Worm (Caenorhabditis elegans) whole organism, young adult: ENCODE data around the gene srw-56.

Source experiments
- B0261.1 ChIP-seq: sonication (generic microtip); optimal IDR thresholded peaks from 2 replicates; lab custom pipeline; 2016; ENCODE audit warnings: mild to moderate bottlenecking, missing genetic modification characterization, moderate library complexity, missing compliant biosample characterization
- D2030.7 ChIP-seq: fragments of 200-800 bp; sonication (Bioruptor generic); IDR thresholded peaks from 2 replicates; pipeline ENCODE4 v1.3.6; 2022; ENCODE audit warnings: missing genetic modification reagents, missing genetic modification characterization, missing compliant biosample characterization
- F10E7.11 ChIP-seq: sonication (generic microtip); optimal IDR thresholded peaks from 2 replicates; lab custom pipeline; 2017; ENCODE audit warnings: mild to moderate bottlenecking, missing genetic modification characterization, moderate library complexity, missing compliant biosample characterization
- F22D6.2 ChIP-seq: sonication (generic microtip); optimal IDR thresholded peaks from 2 replicates; lab custom pipeline; 2016; ENCODE audit warnings: mild to moderate bottlenecking, missing genetic modification characterization, missing compliant biosample characterization
- F23B12.7 ChIP-seq: sonication (generic microtip); optimal IDR thresholded peaks from 2 replicates; lab custom pipeline; 2017; ENCODE audit warnings: missing genetic modification characterization, mild to moderate bottlenecking, missing compliant biosample characterization, antibody characterized with exemption, moderate library complexity; ENCODE audit not compliant: insufficient read depth
- F33H1.4 ChIP-seq: fragments of 200-800 bp; sonication (Bioruptor generic); IDR thresholded peaks from 2 replicates; pipeline ENCODE4 v1.3.6; 2022; ENCODE audit warnings: missing genetic modification reagents, missing genetic modification characterization, missing compliant biosample characterization
- F39B2.1 ChIP-seq: fragments of 200-800 bp; sonication (Bioruptor generic); IDR thresholded peaks from 2 replicates; pipeline ENCODE4 v1.3.6; 2022; ENCODE audit warnings: missing genetic modification reagents, missing genetic modification characterization, missing compliant biosample characterization
- F52B5.7 ChIP-seq: sonication (generic microtip); optimal IDR thresholded peaks from 2 replicates; lab custom pipeline; 2016; ENCODE audit warnings: mild to moderate bottlenecking, missing genetic modification characterization, missing compliant biosample characterization
- K11D2.4 ChIP-seq: fragments of 200-800 bp; sonication (Bioruptor generic); IDR thresholded peaks from 2 replicates; pipeline ENCODE4 v1.3.6; 2022; ENCODE audit warnings: missing genetic modification reagents, missing genetic modification characterization, missing compliant biosample characterization
- Y53G8AR.9 ChIP-seq: fragments of 200-800 bp; sonication (Bioruptor generic); conservative IDR thresholded peaks from 2 replicates; pipeline ENCODE4 v1.3.6; 2022; ENCODE audit warnings: missing genetic modification reagents, missing genetic modification characterization, missing compliant biosample characterization
- Y95B8A.8 ChIP-seq: fragments of 200-800 bp; sonication (Bioruptor generic); IDR thresholded peaks from 2 replicates; pipeline ENCODE4 v1.3.6; 2022; ENCODE audit warnings: missing genetic modification reagents, missing genetic modification characterization, missing compliant biosample characterization
- akir-1 ChIP-seq: fragments of 200-800 bp; sonication (Bioruptor generic); optimal IDR thresholded peaks from 2 replicates; lab custom pipeline; 2018; ENCODE audit warnings: mild to moderate bottlenecking, missing genetic modification characterization, moderate library complexity, missing compliant biosample characterization
- ama-1 ChIP-seq, 3 experiments: fragments of 150-350 bp in 1 of 3; sonication (generic microtip) in 2 of 3; optimal IDR thresholded peaks; 2 replicates each; lab custom pipeline; 2014 to 2018; ENCODE audit warnings: missing biosample characterization in 2 of 3, missing genetic modification characterization in 2 of 3, missing genetic modification reagents in 2 of 3
- aptf-3 ChIP-seq: fragments of 200-800 bp; sonication (Bioruptor generic); IDR thresholded peaks from 2 replicates; pipeline ENCODE4 v1.3.6; 2022; ENCODE audit warnings: missing genetic modification characterization, missing compliant biosample characterization
- atf-7 ChIP-seq: sonication (generic microtip); optimal IDR thresholded peaks from 2 replicates; lab custom pipeline; 2017; ENCODE audit warnings: mild to moderate bottlenecking, missing genetic modification characterization, missing compliant biosample characterization
- ccch-3 ChIP-seq: fragments of 200-800 bp; sonication (Bioruptor generic); optimal IDR thresholded peaks from 2 replicates; lab custom pipeline; 2018; ENCODE audit warnings: mild to moderate bottlenecking, missing genetic modification characterization, missing compliant biosample characterization
- ceh-58 ChIP-seq: fragments of 200-800 bp; sonication (Bioruptor generic); IDR thresholded peaks from 2 replicates; pipeline ENCODE4 v1.3.6; 2022; ENCODE audit warnings: missing genetic modification characterization, missing compliant biosample characterization
- ceh-79 ChIP-seq: sonication (generic microtip); optimal IDR thresholded peaks from 2 replicates; lab custom pipeline; 2017; ENCODE audit warnings: mild to moderate bottlenecking, missing genetic modification characterization, missing compliant biosample characterization
- die-1 ChIP-seq: sonication (generic microtip); optimal IDR thresholded peaks from 2 replicates; lab custom pipeline; 2016; ENCODE audit warnings: missing genotype, mild to moderate bottlenecking, missing genetic modification characterization, missing compliant biosample characterization
- dox-1 ChIP-seq: fragments of 200-800 bp; sonication (Bioruptor generic); IDR thresholded peaks from 2 replicates; pipeline ENCODE4 v1.3.6; 2022; ENCODE audit warnings: missing genetic modification reagents, missing genetic modification characterization, missing compliant biosample characterization
- dpff-1 ChIP-seq: sonication (generic microtip); optimal IDR thresholded peaks from 2 replicates; lab custom pipeline; 2017; ENCODE audit warnings: mild to moderate bottlenecking, missing genetic modification characterization, missing compliant biosample characterization
- efl-1 ChIP-seq: fragments of 150-350 bp; optimal IDR thresholded peaks from 2 replicates; lab custom pipeline; 2014; ENCODE audit warnings: missing biosample characterization, missing genetic modification reagents, missing genetic modification characterization
- ets-4 ChIP-seq: fragments of 200-800 bp; sonication (Bioruptor generic); optimal IDR thresholded peaks from 2 replicates; lab custom pipeline; 2018; ENCODE audit warnings: mild to moderate bottlenecking, missing genetic modification characterization, missing compliant biosample characterization
- fkh-3 ChIP-seq: sonication (generic microtip); optimal IDR thresholded peaks from 2 replicates; lab custom pipeline; 2016; ENCODE audit warnings: mild to moderate bottlenecking, missing genetic modification characterization, missing compliant biosample characterization
- hlh-26 ChIP-seq: fragments of 200-800 bp; sonication (Bioruptor generic); conservative IDR thresholded peaks from 2 replicates; pipeline ENCODE4 v1.3.6; 2022; ENCODE audit warnings: missing genetic modification reagents, missing genetic modification characterization, missing compliant biosample characterization
- hmg-1.2 ChIP-seq: fragments of 200-800 bp; sonication (Bioruptor generic); IDR thresholded peaks from 2 replicates; pipeline ENCODE4 v1.3.6; 2022; ENCODE audit warnings: missing genetic modification reagents, missing genetic modification characterization, missing compliant biosample characterization
- hrde-1 ChIP-seq: sonication (generic microtip); optimal IDR thresholded peaks from 2 replicates; lab custom pipeline; 2016; ENCODE audit warnings: missing genetic modification characterization, mild to moderate bottlenecking, missing compliant biosample characterization, moderate library complexity, missing genotype, missing genetic modification reagents, borderline replicate concordance
- let-607 ChIP-seq, 2 experiments: fragments of 200-800 bp in 1 of 2; sonication (Bioruptor generic) in 1 of 2; sonication (generic microtip) in 1 of 2; optimal IDR thresholded peaks; 2 replicates each; lab custom pipeline; 2016 to 2018; ENCODE audit warnings: mild to moderate bottlenecking in 2 of 2, missing compliant biosample characterization in 2 of 2, missing genetic modification characterization in 2 of 2, moderate library complexity in 2 of 2, missing genotype in 1 of 2
- lin-26 ChIP-seq: fragments of 200-800 bp; sonication (Bioruptor generic); IDR thresholded peaks from 2 replicates; pipeline ENCODE4 v1.3.6; 2022; ENCODE audit warnings: missing genetic modification reagents, missing genetic modification characterization, missing compliant biosample characterization
- lin-35 ChIP-seq, 3 experiments: fragments of 150-350 bp in 2 of 3; sonication (generic microtip) in 1 of 3; optimal IDR thresholded peaks; 2 replicates each; lab custom pipeline; 2014 to 2018; ENCODE audit warnings: missing biosample characterization in 3 of 3, missing genetic modification characterization in 3 of 3, missing genetic modification reagents in 3 of 3
- lsy-27 ChIP-seq: sonication (generic microtip); optimal IDR thresholded peaks from 2 replicates; lab custom pipeline; 2017; ENCODE audit warnings: missing genetic modification characterization, mild to moderate bottlenecking, missing compliant biosample characterization, antibody characterized with exemption, missing genotype, borderline replicate concordance; ENCODE audit not compliant: insufficient read depth
- madf-10 ChIP-seq: sonication (generic microtip); optimal IDR thresholded peaks from 2 replicates; lab custom pipeline; 2016; ENCODE audit warnings: mild to moderate bottlenecking, missing genetic modification characterization, missing compliant biosample characterization
- madf-3 ChIP-seq: fragments of 200-800 bp; sonication (Bioruptor generic); IDR thresholded peaks from 2 replicates; pipeline ENCODE4 v1.3.6; 2022; ENCODE audit warnings: missing genetic modification reagents, missing genetic modification characterization, missing compliant biosample characterization
- madf-6 ChIP-seq: fragments of 200-800 bp; sonication (Bioruptor generic); IDR thresholded peaks from 2 replicates; pipeline ENCODE4 v1.3.6; 2022; ENCODE audit warnings: missing genetic modification reagents, missing genetic modification characterization, missing compliant biosample characterization
- mel-28 ChIP-seq: sonication (generic microtip); optimal IDR thresholded peaks from 2 replicates; lab custom pipeline; 2016; ENCODE audit warnings: borderline replicate concordance, mild to moderate bottlenecking, missing genetic modification characterization, missing compliant biosample characterization
- mxl-1 ChIP-seq: sonication (generic microtip); optimal IDR thresholded peaks from 2 replicates; lab custom pipeline; 2016; ENCODE audit warnings: missing genetic modification characterization, missing compliant biosample characterization
- nfyb-1 ChIP-seq: fragments of 200-800 bp; sonication (Bioruptor generic); IDR thresholded peaks from 2 replicates; pipeline ENCODE4 v1.3.6; 2022; ENCODE audit warnings: missing genetic modification reagents, missing genetic modification characterization, missing compliant biosample characterization
- nhr-120 ChIP-seq: fragments of 200-800 bp; sonication (Bioruptor generic); IDR thresholded peaks from 2 replicates; pipeline ENCODE4 v1.3.6; 2022; ENCODE audit warnings: missing genetic modification characterization, missing compliant biosample characterization
- nhr-179 ChIP-seq: sonication (generic microtip); optimal IDR thresholded peaks from 2 replicates; lab custom pipeline; 2016; ENCODE audit warnings: mild to moderate bottlenecking, missing genetic modification characterization, missing compliant biosample characterization
- pbrm-1 ChIP-seq: fragments of 200-800 bp; sonication (Bioruptor generic); IDR thresholded peaks from 2 replicates; pipeline ENCODE4 v1.3.6; 2022; ENCODE audit warnings: missing genetic modification reagents, missing genetic modification characterization, missing compliant biosample characterization
- sdz-38 ChIP-seq: sonication (generic microtip); optimal IDR thresholded peaks from 2 replicates; lab custom pipeline; 2016; ENCODE audit warnings: missing genotype, missing genetic modification characterization, missing compliant biosample characterization
- sptf-2 ChIP-seq: fragments of 200-800 bp; sonication (Bioruptor generic); optimal IDR thresholded peaks from 2 replicates; lab custom pipeline; 2018; ENCODE audit warnings: mild to moderate bottlenecking, missing genetic modification characterization, missing compliant biosample characterization
- tbp1 ChIP-seq: fragments of 200-800 bp; sonication (Bioruptor generic); optimal IDR thresholded peaks from 2 replicates; lab custom pipeline; 2018; ENCODE audit warnings: mild to moderate bottlenecking, missing genetic modification characterization, missing compliant biosample characterization
- tbx-9 ChIP-seq: sonication (generic microtip); optimal IDR thresholded peaks from 2 replicates; lab custom pipeline; 2016; ENCODE audit warnings: borderline replicate concordance, missing genetic modification characterization, inconsistent platforms, missing compliant biosample characterization
- unc-62 ChIP-seq: fragments of 150-350 bp; optimal IDR thresholded peaks from 2 replicates; lab custom pipeline; 2014; ENCODE audit warnings: missing biosample characterization, missing genetic modification reagents, missing genetic modification characterization
- ztf-18 ChIP-seq: sonication (generic microtip); optimal IDR thresholded peaks from 2 replicates; lab custom pipeline; 2016; ENCODE audit warnings: missing genotype, mild to moderate bottlenecking, missing genetic modification characterization, missing compliant biosample characterization
- ztf-22 ChIP-seq: fragments of 200-800 bp; sonication (Bioruptor generic); optimal IDR thresholded peaks from 2 replicates; lab custom pipeline; 2018; ENCODE audit warnings: mild to moderate bottlenecking, missing genetic modification characterization, moderate library complexity, missing compliant biosample characterization

srw-56 gene

ce11 chrV:15952762-15953161 is at the start of gene srw-56:
TSS of gene srw-56 (minus strand) at chrV:15952862.
- TF ChIP-seq let-607 (tag; optimal IDR thresholded peaks at IDR 0.05; lab: Kevin White, UChicago) (no peak), lin-35 (GFP tag; optimal IDR thresholded peaks at IDR 0.05; lab: Kevin White, UChicago) (no peak), ets-4 (GFP tag; lab: Kevin White, UChicago) (no peak), tbp1 (GFP tag; lab: Kevin White, UChicago) (no peak), ceh-79 (no peak), sptf-2 (GFP tag; lab: Kevin White, UChicago) (no peak), pbrm-1 (no peak), F10E7.11 (tag; lab: Kevin White, UChicago) (no peak), dox-1 (GFP tag; lab: Robert Waterston, UW) (no peak), ceh-58 (GFP tag; lab: Robert Waterston, UW) (no peak), ama-1 (optimal IDR thresholded peaks at IDR 0.05; lab: Kevin White, UChicago) (no peak), ama-1 (GFP tag; optimal IDR thresholded peaks at IDR 0.05; lab: Kevin White, UChicago) (no peak), tbx-9 (no peak), F33H1.4 (GFP tag; lab: Robert Waterston, UW) (no peak), F22D6.2 (no peak)

ce11 chrV:16002288-16002687 is 49.6 kb upstream of the srw-56 start, which contains the start of gene nhr-63:
TSS of gene nhr-63 (plus strand) at chrV:16002588.
- TF ChIP-seq die-1 (tag; lab: Kevin White, UChicago) (no peak), lsy-27 (no peak), sdz-38 (tag; lab: Kevin White, UChicago) (no peak), dpff-1 (tag; lab: Kevin White, UChicago) (no peak), F39B2.1 (GFP tag; lab: Robert Waterston, UW) (no peak), ccch-3 (GFP tag; lab: Kevin White, UChicago) (no peak), madf-3 (GFP tag; lab: Robert Waterston, UW) (no peak), madf-6 (GFP tag; lab: Robert Waterston, UW) (no peak), efl-1 (GFP tag; lab: Kevin White, UChicago) (no peak), lin-26 (GFP tag; lab: Robert Waterston, UW) (no peak), K11D2.4 (GFP tag; lab: Robert Waterston, UW) (no peak), nhr-120 (GFP tag; lab: Robert Waterston, UW) (no peak), Y53G8AR.9 (no peak), F23B12.7 (tag; lab: Kevin White, UChicago) (no peak), B0261.1 (tag; lab: Kevin White, UChicago) (no peak), D2030.7 (GFP tag; lab: Robert Waterston, UW) (no peak), madf-10 (tag; lab: Kevin White, UChicago) (no peak), mel-28 (tag; lab: Kevin White, UChicago) (no peak), unc-62 (GFP tag; lab: Kevin White, UChicago) (no peak), hrde-1 (tag; lab: Kevin White, UChicago) (no peak)

ce11 chrV:16000433-16000832 is 47.8 kb upstream of the srw-56 start, which contains the start of gene nhr-50:
TSS of gene nhr-50 (minus strand) at chrV:16000631.
- no peak for TF ChIP-seq mxl-1 (tag; lab: Kevin White, UChicago)
- peak; percentile 77 for TF ChIP-seq atf-7
- no peak for TF ChIP-seq hlh-26 (GFP tag; lab: Robert Waterston, UW)
- no peak for TF ChIP-seq akir-1
- TF ChIP-seq efl-1 (GFP tag; lab: Kevin White, UChicago) = no peak
- peak; percentile 34; the same call in 1 of the 2 replicates for TF ChIP-seq nfyb-1
- TF ChIP-seq lin-35 (GFP tag; optimal IDR thresholded peaks at IDR 0.05; lab: Kevin White, UChicago) = no peak
- no peak for TF ChIP-seq ztf-22 (GFP tag; lab: Kevin White, UChicago)
- peak; percentile 58; the same call in 1 of the 2 replicates for TF ChIP-seq hmg-1.2 (GFP tag; lab: Robert Waterston, UW)
- no peak for TF ChIP-seq sdz-38 (tag; lab: Kevin White, UChicago)
- no peak for TF ChIP-seq ztf-18
- no peak for TF ChIP-seq nhr-179 (tag; lab: Kevin White, UChicago)
- TF ChIP-seq Y95B8A.8 = no peak
- TF ChIP-seq aptf-3 (GFP tag; lab: Robert Waterston, UW) = no peak
- TF ChIP-seq D2030.7 (GFP tag; lab: Robert Waterston, UW) = no peak
- no peak for TF ChIP-seq fkh-3 (tag; lab: Kevin White, UChicago)
- no peak for TF ChIP-seq F52B5.7 (tag; lab: Kevin White, UChicago)
- TF ChIP-seq F23B12.7 (tag; lab: Kevin White, UChicago) = no peak
